Fruit fly (Drosophila melanogaster) whole organism, embryonic: ENCODE data around the gene CG13248.
A peak's percentile ranks its signal among the peaks of the same experiment; 100 is the strongest.

ENCODE experiments used
- Ada2b ChIP-seq: fragments of 200-800 bp; sonication (Bioruptor generic); IDR thresholded peaks from 2 replicates; pipeline ENCODE4 v1.3.6; 2022; ENCODE audit warnings: missing biosample characterization, missing genetic modification characterization
- Antp ChIP-seq: fragments of 200-800 bp; sonication (Bioruptor generic); optimal IDR thresholded peaks from 3 replicates; lab custom pipeline; 2016; ENCODE audit warnings: missing biosample characterization, missing genetic modification characterization
- Atf-2 ChIP-seq: fragments of 200-800 bp; sonication (Bioruptor generic); optimal IDR thresholded peaks from 2 replicates; lab custom pipeline; 2016; ENCODE audit warnings: missing biosample characterization, missing genetic modification characterization
- BtbVII ChIP-seq: fragments of 200-800 bp; sonication (Bioruptor generic); optimal IDR thresholded peaks from 3 replicates; lab custom pipeline; 2017; ENCODE audit warnings: missing biosample characterization, mild to moderate bottlenecking, missing genetic modification characterization
- CG11398 ChIP-seq: fragments of 200-800 bp; sonication (Bioruptor generic); optimal IDR thresholded peaks from 2 replicates; lab custom pipeline; 2016; ENCODE audit warnings: missing biosample characterization, missing genetic modification characterization
- CG11504 ChIP-seq: fragments of 200-800 bp; sonication (Bioruptor generic); optimal IDR thresholded peaks from 3 replicates; lab custom pipeline; 2019; ENCODE audit warnings: missing biosample characterization, mild to moderate bottlenecking, missing genetic modification characterization, moderate library complexity
- CG12744 ChIP-seq: fragments of 200-800 bp; sonication (Bioruptor generic); optimal IDR thresholded peaks from 2 replicates; lab custom pipeline; 2016; ENCODE audit warnings: missing biosample characterization, missing genetic modification characterization
- CG12942 ChIP-seq: fragments of 200-800 bp; sonication (Bioruptor generic); optimal IDR thresholded peaks from 3 replicates; lab custom pipeline; 2016; ENCODE audit warnings: missing biosample characterization, missing genetic modification characterization
- CG15269 ChIP-seq: fragments of 200-800 bp; sonication (Bioruptor generic); optimal IDR thresholded peaks from 2 replicates; lab custom pipeline; 2018; ENCODE audit warnings: missing biosample characterization, mild to moderate bottlenecking, missing genetic modification characterization, moderate library complexity
- CG15696 ChIP-seq: fragments of 200-800 bp; sonication (Bioruptor generic); optimal IDR thresholded peaks from 2 replicates; lab custom pipeline; 2019; ENCODE audit warnings: missing biosample characterization, mild to moderate bottlenecking, missing genetic modification characterization, moderate library complexity
- CG30431 ChIP-seq: fragments of 200-800 bp; sonication (Bioruptor generic); optimal IDR thresholded peaks from 2 replicates; lab custom pipeline; 2017; ENCODE audit warnings: missing biosample characterization, missing genetic modification characterization
- CG3065 ChIP-seq: fragments of 200-800 bp; sonication (Bioruptor generic); optimal IDR thresholded peaks from 2 replicates; lab custom pipeline; 2016; ENCODE audit warnings: missing biosample characterization, missing genetic modification characterization
- CG31388 ChIP-seq: fragments of 200-800 bp; sonication (Bioruptor generic); optimal IDR thresholded peaks from 2 replicates; lab custom pipeline; 2016; ENCODE audit warnings: missing biosample characterization, missing genetic modification characterization
- CG34224 ChIP-seq: fragments of 200-800 bp; sonication (Bioruptor generic); IDR thresholded peaks from 3 replicates; pipeline ENCODE4 v1.3.6; 2022; ENCODE audit warnings: missing biosample characterization, missing genetic modification characterization; ENCODE audit not compliant: partially characterized antibody
- CG4730 ChIP-seq: fragments of 200-800 bp; sonication (Bioruptor generic); IDR thresholded peaks from 2 replicates; pipeline ENCODE4 v1.3.6; 2022; ENCODE audit warnings: missing biosample characterization, missing genetic modification characterization
- CG5245 ChIP-seq: fragments of 200-800 bp; sonication (Bioruptor generic); optimal IDR thresholded peaks from 3 replicates; lab custom pipeline; 2016; ENCODE audit warnings: missing biosample characterization, missing genetic modification characterization
- CG6254 ChIP-seq: fragments of 200-800 bp; sonication (Bioruptor generic); optimal IDR thresholded peaks from 3 replicates; lab custom pipeline; 2017; ENCODE audit warnings: mild to moderate bottlenecking, missing biosample characterization, missing genetic modification reagents, missing genetic modification characterization
- CG6813 ChIP-seq: fragments of 200-800 bp; sonication (Bioruptor generic); optimal IDR thresholded peaks from 2 replicates; lab custom pipeline; 2017; ENCODE audit warnings: missing biosample characterization, missing genetic modification characterization, mild to moderate bottlenecking, moderate library complexity, missing genetic modification reagents
- CG6854 ChIP-seq: fragments of 200-800 bp; sonication (Bioruptor generic); optimal IDR thresholded peaks from 3 replicates; lab custom pipeline; 2017; ENCODE audit warnings: missing biosample characterization, mild to moderate bottlenecking, missing genetic modification characterization
- CG9727 ChIP-seq: fragments of 200-800 bp; sonication (Bioruptor generic); optimal IDR thresholded peaks from 3 replicates; lab custom pipeline; 2017; ENCODE audit warnings: missing biosample characterization, mild to moderate bottlenecking, missing genetic modification characterization
- D ChIP-seq, 2 experiments: fragments of 200-800 bp in 1 of 2; fragments of >200 bp in 1 of 2; sonication (Bioruptor generic) in 1 of 2; optimal IDR thresholded peaks; 2 replicates in 1 of 2; 3 replicates in 1 of 2; lab custom pipeline; 2017; ENCODE audit warnings: mild to moderate bottlenecking in 1 of 2, missing biosample characterization in 1 of 2, missing genetic modification characterization in 1 of 2, missing genetic modification reagents in 1 of 2
- Dek ChIP-seq: fragments of 200-800 bp; sonication (Bioruptor generic); optimal IDR thresholded peaks from 3 replicates; lab custom pipeline; 2019; ENCODE audit warnings: missing biosample characterization, mild to moderate bottlenecking, missing genetic modification characterization, moderate library complexity
- Ets65A ChIP-seq: fragments of 200-800 bp; sonication (Bioruptor generic); peaks from one replicate; lab custom pipeline; 2016; ENCODE audit warnings: missing biosample characterization, missing genetic modification characterization
- Fer3 ChIP-seq: fragments of 200-800 bp; sonication (Bioruptor generic); optimal IDR thresholded peaks from 2 replicates; lab custom pipeline; 2018; ENCODE audit warnings: missing biosample characterization, mild to moderate bottlenecking, missing genetic modification characterization, moderate library complexity
- Hand ChIP-seq: fragments of 200-800 bp; sonication (Bioruptor generic); optimal IDR thresholded peaks from 2 replicates; lab custom pipeline; 2017; ENCODE audit warnings: mild to moderate bottlenecking, missing biosample characterization, missing genetic modification reagents, missing genetic modification characterization
- HmgD ChIP-seq: fragments of 200-800 bp; sonication (Bioruptor generic); optimal IDR thresholded peaks from 3 replicates; lab custom pipeline; 2016; ENCODE audit warnings: missing biosample characterization, missing genetic modification characterization
- Max ChIP-seq: fragments of 200-800 bp; sonication (Bioruptor generic); optimal IDR thresholded peaks from 2 replicates; lab custom pipeline; 2016; ENCODE audit warnings: missing biosample characterization, mild to moderate bottlenecking, missing genetic modification characterization
- NFAT ChIP-seq: fragments of 200-800 bp; sonication (Bioruptor generic); IDR thresholded peaks from 2 replicates; pipeline ENCODE4 v1.3.6; 2022; ENCODE audit warnings: missing biosample characterization, missing genetic modification characterization
- Trl ChIP-seq, 3 experiments: fragments of >200 bp in 2 of 3; fragments of 200-800 bp in 1 of 3; sonication (Bioruptor generic) in 1 of 3; optimal IDR thresholded peaks; 2 replicates in 1 of 3; 3 replicates in 2 of 3; lab custom pipeline; 2016 to 2017; ENCODE audit warnings: missing biosample characterization in 1 of 3, missing genetic modification characterization in 1 of 3
- al ChIP-seq: fragments of 200-800 bp; sonication (Bioruptor generic); IDR thresholded peaks from 2 replicates; pipeline ENCODE4 v1.3.6; 2022; ENCODE audit warnings: missing biosample characterization, missing genetic modification characterization
- ap ChIP-seq: fragments of 200-800 bp; sonication (Bioruptor generic); IDR thresholded peaks from 2 replicates; pipeline ENCODE4 v1.3.6; 2022; ENCODE audit warnings: missing biosample characterization, missing genetic modification characterization
- bcd ChIP-seq: fragments of 200-800 bp; sonication (Bioruptor generic); optimal IDR thresholded peaks from 2 replicates; lab custom pipeline; 2017; ENCODE audit warnings: missing biosample characterization, mild to moderate bottlenecking, missing genetic modification characterization
- dm ChIP-seq: fragments of 200-800 bp; sonication (Bioruptor generic); optimal IDR thresholded peaks from 3 replicates; lab custom pipeline; 2016; ENCODE audit warnings: missing biosample characterization, missing genetic modification characterization
- dpn ChIP-seq, 2 experiments: fragments of 200-800 bp; sonication (Bioruptor generic); optimal IDR thresholded peaks; 3 replicates each; lab custom pipeline; 2016; ENCODE audit warnings: missing biosample characterization in 2 of 2, missing genetic modification characterization in 2 of 2
- h ChIP-seq: fragments of >200 bp; optimal IDR thresholded peaks from 2 replicates; lab custom pipeline; 2017
- hkb ChIP-seq, 2 experiments: fragments of 200-800 bp in 1 of 2; fragments of >200 bp in 1 of 2; sonication (Bioruptor generic) in 1 of 2; IDR thresholded peaks in 1 of 2; optimal IDR thresholded peaks in 1 of 2; 2 replicates each; pipeline versions ENCODE4 v1.3.6 to Lab custom; 2017 to 2022; ENCODE audit warnings: missing biosample characterization in 1 of 2, missing genetic modification characterization in 1 of 2
- insv ChIP-seq, 2 experiments: fragments of 200-800 bp; sonication (Bioruptor generic); optimal IDR thresholded peaks; 3 replicates each; lab custom pipeline; 2016 to 2018; ENCODE audit warnings: missing biosample characterization in 2 of 2, missing genetic modification characterization in 2 of 2
- jing ChIP-seq: fragments of 200-800 bp; sonication (Bioruptor generic); optimal IDR thresholded peaks from 2 replicates; lab custom pipeline; 2018; ENCODE audit warnings: missing biosample characterization, mild to moderate bottlenecking, missing genetic modification characterization
- jumu ChIP-seq: fragments of 200-800 bp; sonication (Bioruptor generic); optimal IDR thresholded peaks from 3 replicates; lab custom pipeline; 2016; ENCODE audit warnings: missing biosample characterization, missing genetic modification characterization
- nau ChIP-seq: fragments of 200-800 bp; sonication (Bioruptor generic); optimal IDR thresholded peaks from 3 replicates; lab custom pipeline; 2017; ENCODE audit warnings: missing biosample characterization, mild to moderate bottlenecking, missing genetic modification characterization, missing genetic modification reagents
- odd ChIP-seq: fragments of 200-800 bp; sonication (Bioruptor generic); optimal IDR thresholded peaks from 2 replicates; lab custom pipeline; 2017; ENCODE audit warnings: missing biosample characterization, mild to moderate bottlenecking, missing genetic modification characterization
- p53 ChIP-seq: fragments of 200-800 bp; sonication (Bioruptor generic); optimal IDR thresholded peaks from 2 replicates; lab custom pipeline; 2016; ENCODE audit warnings: missing biosample characterization, missing genetic modification characterization
- pb ChIP-seq: fragments of 200-800 bp; sonication (Bioruptor generic); optimal IDR thresholded peaks from 3 replicates; lab custom pipeline; 2016; ENCODE audit warnings: missing biosample characterization, missing genetic modification characterization
- tgo ChIP-seq: fragments of 200-800 bp; sonication (Bioruptor generic); IDR thresholded peaks from 3 replicates; pipeline ENCODE4 v1.3.6; 2022; ENCODE audit warnings: missing biosample characterization, missing genetic modification characterization
- tna ChIP-seq: fragments of 200-800 bp; sonication (Bioruptor generic); IDR thresholded peaks from 2 replicates; pipeline ENCODE4 v1.3.6; 2022; ENCODE audit warnings: missing biosample characterization, missing genetic modification characterization; ENCODE audit not compliant: partially characterized antibody
- wor ChIP-seq: fragments of 200-800 bp; sonication (Bioruptor generic); IDR thresholded peaks from 2 replicates; pipeline ENCODE4 v1.3.6; 2022; ENCODE audit warnings: missing biosample characterization, missing genetic modification characterization
- zfh1 ChIP-seq: fragments of 200-800 bp; sonication (Bioruptor generic); IDR thresholded peaks from 3 replicates; pipeline ENCODE4 v1.3.6; 2022; ENCODE audit warnings: missing biosample characterization, missing genetic modification characterization
- zfh2 ChIP-seq: fragments of 200-800 bp; sonication (Bioruptor generic); optimal IDR thresholded peaks from 2 replicates; lab custom pipeline; 2016; ENCODE audit warnings: missing biosample characterization, missing genetic modification characterization

CG13248 gene

DNA sequence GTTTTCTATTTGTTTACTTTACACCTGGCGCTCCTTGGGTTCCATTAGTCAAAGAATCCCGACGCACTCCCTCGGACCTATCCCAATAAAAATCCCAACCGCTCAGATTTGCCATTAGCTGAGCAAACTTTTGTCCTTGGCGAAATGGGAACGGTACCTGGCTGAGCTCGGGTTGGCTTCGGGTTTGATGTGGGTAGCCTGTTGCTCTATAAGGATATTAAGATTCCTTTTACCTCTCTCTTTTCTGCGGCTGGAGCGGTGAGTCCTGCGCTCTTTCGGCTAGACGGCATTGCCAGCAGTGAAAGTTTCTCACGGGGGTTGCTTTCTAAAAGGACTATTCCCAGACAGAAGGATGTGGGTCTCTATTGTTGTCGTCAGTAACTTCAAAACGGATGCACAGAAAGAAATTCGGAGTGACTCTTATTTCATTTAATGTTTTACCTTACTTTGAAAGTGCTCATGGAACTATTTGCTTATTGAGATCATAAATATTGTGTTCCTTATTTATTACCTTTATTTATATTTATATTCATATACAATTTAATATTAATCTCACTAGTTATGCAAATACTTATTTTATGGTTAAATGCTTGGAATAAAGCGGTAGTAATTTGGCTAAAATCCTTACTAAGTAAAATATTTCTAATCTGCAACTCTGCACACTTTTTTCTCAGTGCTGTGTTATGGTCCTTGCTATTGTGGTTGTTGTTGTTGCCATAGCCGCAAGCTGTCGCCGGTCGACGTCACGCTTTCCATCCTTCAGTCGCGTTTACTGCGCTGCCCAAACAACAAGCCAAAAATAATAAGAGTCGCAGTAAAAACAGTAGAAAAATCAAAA lies 31.5 kb upstream of the CG13248 start, which contains the start of gene CG5910 (continued):
- TF ChIP-seq Trl (optimal IDR thresholded peaks at IDR 0.05; lab: Kevin White, UChicago) = peak; percentile 31 to 44
- no peak for TF ChIP-seq Trl (GFP tag; optimal IDR thresholded peaks at IDR 0.05; lab: Kevin White, UChicago)
- peak; percentile 62 for TF ChIP-seq CG5245
- TF ChIP-seq Antp (GFP tag; lab: Kevin White, UChicago) = peak; percentile 19
- TF ChIP-seq CG34224 (GFP tag; lab: Robert Waterston, UW) = no peak
- peak; percentile 89 for TF ChIP-seq CG6854 (GFP tag; lab: Kevin White, UChicago)
- no peak for TF ChIP-seq p53 (GFP tag; lab: Kevin White, UChicago)
- TF ChIP-seq CG12744 (GFP tag; lab: Kevin White, UChicago) = no peak
- peak in 1 of 2 experiments; percentile 63 for TF ChIP-seq insv (GFP tag; optimal IDR thresholded peaks at IDR 0.05; lab: Kevin White, UChicago)
- peak; percentile 84 for TF ChIP-seq Ets65A (GFP tag; lab: Kevin White, UChicago)
- no peak for TF ChIP-seq NFAT (GFP tag; lab: Robert Waterston, UW)
- TF ChIP-seq ap = peak; percentile 78
- TF ChIP-seq CG3065 (GFP tag; lab: Kevin White, UChicago) = peak; percentile 73
- peak; percentile 84 for TF ChIP-seq CG15696 (tag; lab: Kevin White, UChicago)
- peak; percentile 94 for TF ChIP-seq CG11504
- TF ChIP-seq nau (GFP tag; lab: Kevin White, UChicago) = peak; percentile 53
- TF ChIP-seq CG12942 = peak; percentile 67
- TF ChIP-seq jing = peak; percentile 70
- peak; percentile 70 for TF ChIP-seq CG31388 (GFP tag; lab: Kevin White, UChicago)
- TF ChIP-seq D (optimal IDR thresholded peaks at IDR 0.05; lab: Kevin White, UChicago) = no peak
- TF ChIP-seq D (GFP tag; optimal IDR thresholded peaks at IDR 0.05; lab: Kevin White, UChicago) = peak; percentile 92
- TF ChIP-seq HmgD (GFP tag; lab: Kevin White, UChicago) = no peak
- peak; percentile 95 for TF ChIP-seq CG9727
- peak; percentile 77 for TF ChIP-seq Max
- TF ChIP-seq dm (GFP tag; lab: Kevin White, UChicago) = no peak
- TF ChIP-seq CG6254 (GFP tag; lab: Kevin White, UChicago) = peak; percentile 87
- peak; percentile 70 for TF ChIP-seq zfh1 (GFP tag; lab: Robert Waterston, UW)
- peak; percentile 90 for TF ChIP-seq CG15269
- peak; percentile 74 for TF ChIP-seq al (GFP tag; lab: Robert Waterston, UW)
- TF ChIP-seq jumu (GFP tag; lab: Kevin White, UChicago) = no peak
- TF ChIP-seq tna (GFP tag; lab: Robert Waterston, UW) = no peak
- no peak for TF ChIP-seq hkb (optimal IDR thresholded peaks at IDR 0.05; lab: Kevin White, UChicago)
- peak; percentile 84 for TF ChIP-seq hkb (GFP tag; IDR thresholded peaks at IDR 0.05; lab: Robert Waterston, UW)
- no peak for TF ChIP-seq pb
- peak; percentile 3 for TF ChIP-seq Atf-2
- TF ChIP-seq Dek (tag; lab: Kevin White, UChicago) = peak; percentile 89
- TF ChIP-seq CG6813 (GFP tag; lab: Kevin White, UChicago) = peak; percentile 87
- peak; percentile 25 for TF ChIP-seq zfh2
- TF ChIP-seq CG11398 = no peak
- no peak for TF ChIP-seq h (lab: Kevin White, UChicago)
- peak; percentile 72 for TF ChIP-seq wor (GFP tag; lab: Robert Waterston, UW)
- TF ChIP-seq CG30431 (GFP tag; lab: Kevin White, UChicago) = peak; percentile 69
- TF ChIP-seq BtbVII (GFP tag; lab: Kevin White, UChicago) = peak; percentile 90
- peak; percentile 90 for TF ChIP-seq Hand (GFP tag; lab: Kevin White, UChicago)
- TF ChIP-seq CG4730 (GFP tag; lab: Robert Waterston, UW) = peak; percentile 68
- peak; percentile 87 for TF ChIP-seq odd (GFP tag; lab: Kevin White, UChicago)
- TF ChIP-seq tgo (GFP tag; lab: Robert Waterston, UW) = peak; percentile 78
- TF ChIP-seq bcd = peak; percentile 90
- TF ChIP-seq dpn (GFP tag; optimal IDR thresholded peaks at IDR 0.05; lab: Kevin White, UChicago) = peak; percentile 46 to 85
- TF ChIP-seq Ada2b (GFP tag; lab: Robert Waterston, UW) = peak; percentile 75
- TF ChIP-seq Fer3 (tag; lab: Kevin White, UChicago) = peak; percentile 84
